Worm (Caenorhabditis elegans) whole organism, L4/young adult: Measurements from ENCODE around the gene csp-2.

Experiments used
- W03F9.2 ChIP-seq: fragments of 150-350 bp; optimal IDR thresholded peaks from 2 replicates; lab custom pipeline; 2014; ENCODE audit warnings: missing biosample characterization, missing genetic modification characterization
- dao-5 ChIP-seq: sonication (generic microtip); optimal IDR thresholded peaks from 2 replicates; lab custom pipeline; 2016; ENCODE audit warnings: missing genotype, missing genetic modification characterization, moderate library complexity, missing compliant biosample characterization
- him-1 ChIP-seq: sonication (generic microtip); optimal IDR thresholded peaks from 2 replicates; lab custom pipeline; 2016; ENCODE audit warnings: missing genotype, missing genetic modification reagents, missing genetic modification characterization, missing compliant biosample characterization

DNA sequence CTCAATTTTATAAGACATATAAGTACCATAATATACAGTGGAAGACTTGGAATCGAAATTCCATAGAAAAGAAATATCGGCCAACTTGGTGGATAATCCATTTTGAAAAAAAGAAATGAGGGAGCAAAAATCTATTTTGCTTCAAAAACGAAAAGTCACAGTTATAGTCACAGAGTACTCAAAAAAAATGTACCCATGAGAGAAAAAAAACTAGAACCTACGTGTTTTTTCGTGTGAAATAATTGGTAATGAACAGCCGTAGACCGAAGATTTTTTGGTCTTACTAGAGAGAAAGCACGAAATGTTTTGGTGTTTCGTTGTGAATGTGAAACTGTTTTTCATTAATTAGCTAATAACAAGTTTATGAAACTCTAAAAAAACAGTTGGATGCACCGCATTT lies 38.2 kb upstream of the csp-2 start, which contains the start of gene srv-30:
- TF ChIP-seq him-1 (no peak), dao-5 (tag; lab: Kevin White, UChicago) (no peak), W03F9.2 (tag; lab: Kevin White, UChicago) (no peak)
